Worm (Caenorhabditis elegans) whole organism, late embryonic: ENCODE results near the gene tam-1.

Source experiments
- K02D7.2 ChIP-seq: sonication (generic microtip); optimal IDR thresholded peaks from 2 replicates; lab custom pipeline; 2017; ENCODE audit warnings: mild to moderate bottlenecking, missing genetic modification characterization, missing compliant biosample characterization
- T23F11.4 ChIP-seq: fragments of 200-800 bp; sonication (Bioruptor generic); optimal IDR thresholded peaks from 2 replicates; lab custom pipeline; 2018; ENCODE audit warnings: mild to moderate bottlenecking, missing genetic modification characterization, missing compliant biosample characterization
- nhr-232 ChIP-seq: sonication (generic microtip); optimal IDR thresholded peaks from 2 replicates; lab custom pipeline; 2016; ENCODE audit warnings: missing genetic modification characterization, missing compliant biosample characterization
- pros-1 ChIP-seq: fragments of 150-350 bp; optimal IDR thresholded peaks from 2 replicates; lab custom pipeline; 2014; ENCODE audit warnings: missing biosample characterization, missing genetic modification reagents, missing genetic modification characterization

- no peak for TF ChIP-seq pros-1
- no peak for TF ChIP-seq K02D7.2 (tag; lab: Kevin White, UChicago)
- no peak for TF ChIP-seq nhr-232 (tag; lab: Kevin White, UChicago)
- TF ChIP-seq T23F11.4 (GFP tag; lab: Kevin White, UChicago), result no peak
These were observed 44.1 kb downstream of the tam-1 start, which contains the start of gene C02E7.6 for ce11 chrV:4918664-4919257.
